Worm (Caenorhabditis elegans) whole organism, L3 larva: ENCODE measurements around the gene Y57A10A.14.

Source experiments
- ama-1 ChIP-seq: fragments of 150-350 bp; optimal IDR thresholded peaks from 2 replicates; lab custom pipeline; 2018
- ceh-28 ChIP-seq: fragments of 150-350 bp; optimal IDR thresholded peaks from 2 replicates; lab custom pipeline; 2014; ENCODE audit warnings: missing biosample characterization, missing genetic modification reagents, missing genetic modification characterization
- ceh-82 ChIP-seq: fragments of 150-350 bp; optimal IDR thresholded peaks from 2 replicates; lab custom pipeline; 2014; ENCODE audit warnings: missing biosample characterization, missing genetic modification characterization
- egl-27 ChIP-seq: sonication (generic microtip); optimal IDR thresholded peaks from 4 replicates; lab custom pipeline; 2017; ENCODE audit warnings: missing biosample characterization, missing genetic modification reagents, missing genetic modification characterization
- elt-1 ChIP-seq: fragments of 150-350 bp; optimal IDR thresholded peaks from 2 replicates; lab custom pipeline; 2014; ENCODE audit warnings: missing biosample characterization, missing genetic modification characterization
- nhr-23 ChIP-seq: fragments of 150-350 bp; optimal IDR thresholded peaks from 2 replicates; lab custom pipeline; 2014; ENCODE audit warnings: missing biosample characterization, missing genetic modification reagents, missing genetic modification characterization
- nhr-28 ChIP-seq: fragments of 150-350 bp; optimal IDR thresholded peaks from 2 replicates; lab custom pipeline; 2014; ENCODE audit warnings: missing biosample characterization, missing genetic modification characterization
- pha-4 ChIP-seq: fragments of 150-350 bp; optimal IDR thresholded peaks from 2 replicates; lab custom pipeline; 2014; ENCODE audit warnings: missing biosample characterization, missing genetic modification reagents, missing genetic modification characterization
- snpc-4 ChIP-seq: fragments of 150-350 bp; optimal IDR thresholded peaks from 2 replicates; lab custom pipeline; 2014; ENCODE audit warnings: missing biosample characterization, missing genetic modification characterization
- tbx-2 ChIP-seq: sonication (generic microtip); optimal IDR thresholded peaks from 2 replicates; lab custom pipeline; 2016; ENCODE audit warnings: mild to moderate bottlenecking, missing genetic modification characterization, missing compliant biosample characterization
- unc-39 ChIP-seq: sonication (generic microtip); optimal IDR thresholded peaks from 4 replicates; lab custom pipeline; 2017; ENCODE audit warnings: missing biosample characterization, missing genetic modification characterization
- unc-62 ChIP-seq: fragments of 150-350 bp; sonication (generic microtip); optimal IDR thresholded peaks from 4 replicates; lab custom pipeline; 2014; ENCODE audit warnings: missing biosample characterization, missing genetic modification reagents, missing genetic modification characterization
- zag-1 ChIP-seq: fragments of 150-350 bp; optimal IDR thresholded peaks from 2 replicates; lab custom pipeline; 2014; ENCODE audit warnings: missing biosample characterization, missing genetic modification characterization
- ztf-4 ChIP-seq: fragments of 150-350 bp; optimal IDR thresholded peaks from 2 replicates; lab custom pipeline; 2014; ENCODE audit warnings: missing biosample characterization, missing genetic modification characterization

DNA sequence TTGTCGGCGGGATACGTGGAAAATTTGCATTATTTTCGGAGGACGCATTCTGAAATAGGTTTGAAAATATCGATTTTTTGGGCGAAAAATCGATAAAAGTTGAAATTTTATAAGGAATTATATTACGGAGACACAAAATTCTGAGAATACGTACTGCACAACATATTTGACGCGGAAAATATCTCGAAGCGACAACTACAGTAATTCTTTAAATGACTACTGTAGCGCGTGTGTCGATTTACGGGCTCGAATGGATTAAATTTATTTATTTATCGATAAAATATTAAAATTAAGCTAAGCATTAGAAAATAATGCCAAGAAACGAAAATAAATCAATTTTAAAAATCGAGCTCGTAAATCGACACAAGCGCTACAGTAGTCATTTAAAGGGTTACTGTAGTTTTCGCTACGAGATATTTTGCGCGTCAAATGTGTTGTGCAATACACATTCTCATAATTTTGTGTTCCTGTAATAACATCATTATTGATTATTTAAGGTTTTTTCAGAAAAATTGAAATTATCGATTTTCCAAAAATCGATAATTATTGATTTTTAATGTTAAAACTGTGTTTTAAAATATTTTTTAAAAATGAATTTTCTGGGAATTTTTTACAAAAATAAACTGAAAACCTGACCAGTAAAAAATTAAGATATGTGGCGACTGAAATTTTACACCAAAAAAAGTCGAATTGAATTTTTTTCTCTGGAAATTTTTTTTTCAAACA, 14.3 kb downstream of the Y57A10A.14 start, which contains the start of gene polg-1:
- TF ChIP-seq ama-1 (lab: Kevin White, UChicago): no peak
- no peak for TF ChIP-seq ztf-4 (tag; lab: Kevin White, UChicago)
- TF ChIP-seq unc-62: no peak
- TF ChIP-seq tbx-2 (tag; lab: Kevin White, UChicago): no peak
- TF ChIP-seq elt-1 (tag; lab: Kevin White, UChicago): no peak
- no peak for TF ChIP-seq snpc-4 (tag; lab: Kevin White, UChicago)
- no peak for TF ChIP-seq unc-39 (tag; lab: Kevin White, UChicago)
- no peak for TF ChIP-seq pha-4 (tag; lab: Kevin White, UChicago)
- peak; percentile 88 for TF ChIP-seq ceh-28 (tag; lab: Kevin White, UChicago)
- TF ChIP-seq egl-27 (tag; lab: Kevin White, UChicago): no peak
- no peak for TF ChIP-seq nhr-28
- no peak for TF ChIP-seq zag-1 (tag; lab: Kevin White, UChicago)
- TF ChIP-seq nhr-23: no peak
- no peak for TF ChIP-seq ceh-82 (tag; lab: Kevin White, UChicago)
